Worm (Caenorhabditis elegans): ENCODE measurements around the gene F37B4.15.

Gene F37B4.15

ce11 chrV:2879801-2880200 is 12.2 kb upstream of the F37B4.15 start, which contains the start of gene str-39:
TSS of gene str-39 (minus strand) at chrV:2879901.
- TF ChIP-seq mls-2 (tag; optimal IDR thresholded peaks at IDR 0.05) (no peak), elt-3 (tag; optimal IDR thresholded peaks at IDR 0.05) (no peak), ceh-83 (GFP tag; optimal IDR thresholded peaks at IDR 0.05) (no peak), ztf-11 (tag; optimal IDR thresholded peaks at IDR 0.05) (no peak), bed-3 (GFP tag; optimal IDR thresholded peaks at IDR 0.05) (no peak), snpc-4 (tag; optimal IDR thresholded peaks at IDR 0.05) (no peak), unc-120 (tag; optimal IDR thresholded peaks at IDR 0.05; ENCODE audit: poor library complexity, severe bottlenecking) (no peak), mep-1 (tag; optimal IDR thresholded peaks at IDR 0.05) (no peak), elt-1 (tag; optimal IDR thresholded peaks at IDR 0.05; ENCODE audit: borderline replicate concordance, insufficient read depth) (no peak)

- no peak for TF ChIP-seq elt-3 (tag; optimal IDR thresholded peaks at IDR 0.05)
- TF ChIP-seq ceh-83 (GFP tag; optimal IDR thresholded peaks at IDR 0.05) = no peak
- TF ChIP-seq zip-8 (tag; optimal IDR thresholded peaks at IDR 0.05) = no peak
- no peak for TF ChIP-seq unc-39 (tag; optimal IDR thresholded peaks at IDR 0.05)
- no peak for TF ChIP-seq sem-2 (GFP tag; optimal IDR thresholded peaks at IDR 0.05)
- TF ChIP-seq mab-5 (tag; optimal IDR thresholded peaks at IDR 0.05) = no peak
- TF ChIP-seq unc-62 (GFP tag; optimal IDR thresholded peaks at IDR 0.05) = no peak
- TF ChIP-seq nhr-237 (tag; optimal IDR thresholded peaks at IDR 0.05) = no peak
- TF ChIP-seq sptf-1 (tag; optimal IDR thresholded peaks at IDR 0.05) = no peak
- TF ChIP-seq bed-3 (GFP tag; optimal IDR thresholded peaks at IDR 0.05) = no peak
- no peak for TF ChIP-seq ham-2 (GFP tag; optimal IDR thresholded peaks at IDR 0.05)
- no peak for TF ChIP-seq nhr-12 (tag; optimal IDR thresholded peaks at IDR 0.05)
Measured at ce11 chrV:2880356-2880755, 11.7 kb upstream of the F37B4.15 start.

ce11 chrV:2881016-2881415 is 11.0 kb upstream of the F37B4.15 start, which contains the start of gene ifc-1:
TSS of gene ifc-1 (plus strand) at chrV:2881393.
- no peak for TF ChIP-seq nhr-76 (tag; optimal IDR thresholded peaks at IDR 0.05)
- TF ChIP-seq unc-120 (tag; optimal IDR thresholded peaks at IDR 0.05; ENCODE audit: poor library complexity, severe bottlenecking) = no peak
- no peak for TF ChIP-seq elt-3 (tag; optimal IDR thresholded peaks at IDR 0.05)
- TF ChIP-seq M03D4.4 (tag; optimal IDR thresholded peaks at IDR 0.05) = no peak
- TF ChIP-seq ztf-11 (tag; optimal IDR thresholded peaks at IDR 0.05) = no peak
- no peak for TF ChIP-seq blmp-1 (tag; optimal IDR thresholded peaks at IDR 0.05)
- TF ChIP-seq drap-1 (GFP tag; optimal IDR thresholded peaks at IDR 0.05) = no peak

ce11 chrV:2881565-2881964 is 10.5 kb upstream of the F37B4.15 start:
- TF ChIP-seq ham-2 (GFP tag; optimal IDR thresholded peaks at IDR 0.05) (no peak), sptf-1 (tag; optimal IDR thresholded peaks at IDR 0.05) (no peak), unc-62 (GFP tag; optimal IDR thresholded peaks at IDR 0.05) (no peak), lin-32 (GFP tag; optimal IDR thresholded peaks at IDR 0.05) (no peak), mep-1 (tag; optimal IDR thresholded peaks at IDR 0.05) (no peak), elt-3 (tag; optimal IDR thresholded peaks at IDR 0.05) (no peak), ces-1 (GFP tag; optimal IDR thresholded peaks at IDR 0.05) (no peak), drap-1 (GFP tag; optimal IDR thresholded peaks at IDR 0.05) (no peak), ceh-83 (GFP tag; optimal IDR thresholded peaks at IDR 0.05) (no peak), bed-3 (GFP tag; optimal IDR thresholded peaks at IDR 0.05) (no peak), nhr-2 (tag; optimal IDR thresholded peaks at IDR 0.05) (no peak), nhr-237 (tag; optimal IDR thresholded peaks at IDR 0.05) (no peak), unc-39 (tag; optimal IDR thresholded peaks at IDR 0.05) (no peak), lsy-2 (tag; optimal IDR thresholded peaks at IDR 0.05) (no peak), flh-1 (GFP tag; optimal IDR thresholded peaks at IDR 0.05) (no peak), sem-2 (GFP tag; optimal IDR thresholded peaks at IDR 0.05) (no peak), nhr-28 (tag; optimal IDR thresholded peaks at IDR 0.05) (no peak)

ce11 chrV:2883097-2883496 is 8.9 kb upstream of the F37B4.15 start:
- TF ChIP-seq nhr-237 (tag; optimal IDR thresholded peaks at IDR 0.05) (no peak), ceh-39 (tag; optimal IDR thresholded peaks at IDR 0.05) (no peak), nhr-28 (tag; optimal IDR thresholded peaks at IDR 0.05) (no peak), flh-1 (GFP tag; optimal IDR thresholded peaks at IDR 0.05) (no peak), mls-2 (tag; optimal IDR thresholded peaks at IDR 0.05) (no peak), tbx-8 (GFP tag; optimal IDR thresholded peaks at IDR 0.05) (no peak), M03D4.4 (tag; optimal IDR thresholded peaks at IDR 0.05) (no peak), elt-3 (tag; optimal IDR thresholded peaks at IDR 0.05) (no peak), ham-2 (GFP tag; optimal IDR thresholded peaks at IDR 0.05) (no peak), elt-1 (tag; optimal IDR thresholded peaks at IDR 0.05; ENCODE audit: borderline replicate concordance, insufficient read depth) (no peak), unc-120 (tag; optimal IDR thresholded peaks at IDR 0.05; ENCODE audit: poor library complexity, severe bottlenecking) (no peak), mep-1 (tag; optimal IDR thresholded peaks at IDR 0.05) (no peak), snpc-4 (tag; optimal IDR thresholded peaks at IDR 0.05) (no peak), drap-1 (GFP tag; optimal IDR thresholded peaks at IDR 0.05) (no peak), nhr-12 (tag; optimal IDR thresholded peaks at IDR 0.05) (no peak), lin-13 (tag; optimal IDR thresholded peaks at IDR 0.05) (no peak)

All from whole organism, mixed stage, embryonic.